Worm (Caenorhabditis elegans): Measurements from ENCODE around the gene gid-7.

- TF ChIP-seq klf-2 (GFP tag; conservative IDR thresholded peaks at IDR 0.05) (no peak), ztf-29 (GFP tag; IDR thresholded peaks at IDR 0.05) (no peak), ref-1 (GFP tag; conservative IDR thresholded peaks at IDR 0.05) (no peak)
Measured at ce11 chrV:3800378-3800777, 43.5 kb upstream of the gid-7 start, which contains the start of gene srt-30.

Data from whole organism, midembryonic.